Fruit fly (Drosophila melanogaster): Measurements from ENCODE around the gene CG10561.

CG10561 gene

dm6 chr2L:19164933-19165813 is 51.0 kb downstream of the CG10561 start (continued):
- peak; percentile 7 for TF ChIP-seq Dp (GFP tag; optimal IDR thresholded peaks at IDR 0.05)
- peak; percentile 82 to 95 for TF ChIP-seq Trl (optimal IDR thresholded peaks at IDR 0.05)
- TF ChIP-seq Trl (GFP tag; optimal IDR thresholded peaks at IDR 0.05), result peak; percentile 97
- TF ChIP-seq CG7928 (GFP tag; optimal IDR thresholded peaks at IDR 0.05), result peak; percentile 73
- TF ChIP-seq sr (GFP tag; IDR thresholded peaks at IDR 0.05), result peak; percentile 85; the same call in 2 of the 3 replicates
- TF ChIP-seq NK7.1 (GFP tag; optimal IDR thresholded peaks at IDR 0.05), result peak; percentile 92
- TF ChIP-seq ara (GFP tag; IDR thresholded peaks at IDR 0.05), result peak; percentile 98
- TF ChIP-seq toy (GFP tag; IDR thresholded peaks at IDR 0.05), result peak; percentile 90
- TF ChIP-seq Hr78 (GFP tag; optimal IDR thresholded peaks at IDR 0.05), result peak in 1 of 2 experiments; percentile 91
- TF ChIP-seq Adf1 (GFP tag; IDR thresholded peaks at IDR 0.05), result peak; percentile 73
- TF ChIP-seq HmgZ (tag; optimal IDR thresholded peaks at IDR 0.05), result peak; percentile 97
- TF ChIP-seq CG6254 (GFP tag; optimal IDR thresholded peaks at IDR 0.05), result peak; percentile 95
- TF ChIP-seq croc (GFP tag; conservative IDR thresholded peaks at IDR 0.05), result peak; percentile 96
- TF ChIP-seq HLH4C (GFP tag; IDR thresholded peaks at IDR 0.05; ENCODE audit: partially characterized antibody), result no peak
- TF ChIP-seq Ets97D (GFP tag; optimal IDR thresholded peaks at IDR 0.05), result peak; percentile 74
- TF ChIP-seq CG16779 (GFP tag; IDR thresholded peaks at IDR 0.05), result peak; percentile 95
- TF ChIP-seq hth (optimal IDR thresholded peaks at IDR 0.05), result no peak
- peak in 1 of 2 experiments; percentile 38 for TF ChIP-seq eve (GFP tag; optimal IDR thresholded peaks at IDR 0.05)
- TF ChIP-seq CG10147 (GFP tag; optimal IDR thresholded peaks at IDR 0.05), result peak; percentile 93
- peak; percentile 67 for TF ChIP-seq HmgD (GFP tag; optimal IDR thresholded peaks at IDR 0.05)
- TF ChIP-seq danr (GFP tag; IDR thresholded peaks at IDR 0.05), result peak; percentile 94
- TF ChIP-seq Bteb2 (GFP tag; optimal IDR thresholded peaks at IDR 0.05), result peak; percentile 94
- TF ChIP-seq salm (tag; optimal IDR thresholded peaks at IDR 0.05), result peak; percentile 95
- TF ChIP-seq her (GFP tag; optimal IDR thresholded peaks at IDR 0.05), result peak; percentile 91
- TF ChIP-seq pnt (GFP tag; optimal IDR thresholded peaks at IDR 0.05), result peak; percentile 96
- peak; percentile 96 for TF ChIP-seq CG3281 (GFP tag; optimal IDR thresholded peaks at IDR 0.05)
- peak; percentile 92 for TF ChIP-seq D19A (tag; optimal IDR thresholded peaks at IDR 0.05)
- peak; percentile 82 for TF ChIP-seq YL-1 (GFP tag; optimal IDR thresholded peaks at IDR 0.05)
- TF ChIP-seq fd3F (GFP tag; optimal IDR thresholded peaks at IDR 0.05), result peak; percentile 89
- TF ChIP-seq CG15601 (tag; optimal IDR thresholded peaks at IDR 0.05), result peak; percentile 97
- TF ChIP-seq Aef1 (GFP tag; IDR thresholded peaks at IDR 0.05), result peak; percentile 96
- peak; percentile 94 for TF ChIP-seq Oaz (GFP tag; IDR thresholded peaks at IDR 0.05)
- peak; percentile 94 for TF ChIP-seq CG2889 (GFP tag; IDR thresholded peaks at IDR 0.05)
- peak; percentile 74 for TF ChIP-seq ab (GFP tag; optimal IDR thresholded peaks at IDR 0.05)
- TF ChIP-seq CG4730 (GFP tag; IDR thresholded peaks at IDR 0.05), result peak; percentile 96
- TF ChIP-seq CoRest (tag; optimal IDR thresholded peaks at IDR 0.05), result peak; percentile 96
- TF ChIP-seq unc-4 (GFP tag; IDR thresholded peaks at IDR 0.05; ENCODE audit: partially characterized antibody), result 0 out of 2 replicates have a peak, but pooled peaks have one; percentile 13
- TF ChIP-seq CG15514 (GFP tag; optimal IDR thresholded peaks at IDR 0.05), result peak; percentile 93
- TF ChIP-seq Hey (tag; optimal IDR thresholded peaks at IDR 0.05), result peak; percentile 75
- peak; percentile 96 for TF ChIP-seq CG12942 (GFP tag; optimal IDR thresholded peaks at IDR 0.05)
- peak; percentile 95 for TF ChIP-seq CG12659 (GFP tag; optimal IDR thresholded peaks at IDR 0.05)
- no peak for TF ChIP-seq HLHmδ (GFP tag; optimal IDR thresholded peaks at IDR 0.05)
- no peak for TF ChIP-seq knrl (GFP tag; IDR thresholded peaks at IDR 0.05; ENCODE audit: partially characterized antibody)
- TF ChIP-seq org-1 (GFP tag; optimal IDR thresholded peaks at IDR 0.05), result peak; percentile 95
- TF ChIP-seq CG5245 (GFP tag; optimal IDR thresholded peaks at IDR 0.05), result peak; percentile 95
- TF ChIP-seq Awh (GFP tag; IDR thresholded peaks at IDR 0.05), result peak; percentile 98
- peak; percentile 97 for TF ChIP-seq HHEX (GFP tag; optimal IDR thresholded peaks at IDR 0.05)
- peak; percentile 95 for TF ChIP-seq en (GFP tag; optimal IDR thresholded peaks at IDR 0.05)
- peak; percentile 95 for TF ChIP-seq CG6175 (GFP tag; IDR thresholded peaks at IDR 0.05)

All from whole organism, embryonic.